Fruit fly (Drosophila melanogaster) whole organism, wandering third instar larva: ENCODE results near the gene Nepl12.

Source experiments
- CG32264 ChIP-seq: fragments of 200-800 bp; sonication (Bioruptor generic); optimal IDR thresholded peaks from 2 replicates; lab custom pipeline; 2016; ENCODE audit warnings: missing biosample characterization, missing genetic modification characterization
- CG9705 ChIP-seq: fragments of 200-800 bp; sonication (Bioruptor generic); optimal IDR thresholded peaks from 2 replicates; lab custom pipeline; 2018; ENCODE audit warnings: missing biosample characterization, mild to moderate bottlenecking, missing genetic modification characterization
- CrebA ChIP-seq: fragments of 200-800 bp; sonication (Bioruptor generic); optimal IDR thresholded peaks from 2 replicates; lab custom pipeline; 2016; ENCODE audit warnings: missing biosample characterization, mild to moderate bottlenecking, missing genetic modification characterization, borderline replicate concordance
- Dfd ChIP-seq: fragments of >200 bp; optimal IDR thresholded peaks from 2 replicates; lab custom pipeline; 2017; ENCODE audit warnings: missing biosample characterization, missing genetic modification characterization
- Dif ChIP-seq: fragments of 200-275, 200-300 bp; sonication (Bioruptor generic); optimal IDR thresholded peaks from 2 replicates; lab custom pipeline; 2018; ENCODE audit warnings: missing biosample characterization, missing genetic modification characterization; ENCODE audit not compliant: partially characterized antibody
- GATAd ChIP-seq: sonication (Bioruptor generic); optimal IDR thresholded peaks from 2 replicates; lab custom pipeline; 2016; ENCODE audit warnings: missing biosample characterization, missing genetic modification characterization
- HLH106 ChIP-seq: fragments of 200-800 bp; optimal IDR thresholded peaks from 3 replicates; lab custom pipeline; 2019; ENCODE audit warnings: missing biosample characterization, mild to moderate bottlenecking, missing genetic modification characterization, moderate library complexity
- Hnf4 ChIP-seq: fragments of 200-800 bp; sonication (Bioruptor generic); optimal IDR thresholded peaks from 2 replicates; lab custom pipeline; 2016; ENCODE audit warnings: missing biosample characterization, mild to moderate bottlenecking, missing genetic modification characterization
- Hr78 ChIP-seq: fragments of >200 bp; optimal IDR thresholded peaks from 2 replicates; lab custom pipeline; 2017; ENCODE audit warnings: missing biosample characterization, missing genetic modification characterization
- Hr83 ChIP-seq: fragments of 200-300 bp; sonication (Bioruptor generic); optimal IDR thresholded peaks from 2 replicates; lab custom pipeline; 2016; ENCODE audit warnings: missing biosample characterization, mild to moderate bottlenecking, missing genetic modification characterization, moderate library complexity; ENCODE audit not compliant: poor library complexity, severe bottlenecking
- Jra ChIP-seq: sonication (Bioruptor generic); optimal IDR thresholded peaks from 2 replicates; lab custom pipeline; 2016; ENCODE audit warnings: missing biosample characterization, missing genetic modification characterization
- Myc ChIP-seq: fragments of >200 bp; optimal IDR thresholded peaks from 2 replicates; lab custom pipeline; 2017
- N ChIP-seq: fragments of >200 bp; optimal IDR thresholded peaks from 2 replicates; lab custom pipeline; 2018; ENCODE audit warnings: missing biosample characterization, missing external identifiers, missing genetic modification characterization
- OdsH ChIP-seq: fragments of 200-800 bp; sonication (Bioruptor generic); optimal IDR thresholded peaks from 2 replicates; lab custom pipeline; 2016; ENCODE audit warnings: missing biosample characterization, mild to moderate bottlenecking, missing genetic modification characterization
- Rel ChIP-seq, 2 experiments: fragments of 200-800 bp; sonication (Bioruptor generic) in 1 of 2; optimal IDR thresholded peaks; 2 replicates in 1 of 2; 3 replicates in 1 of 2; lab custom pipeline; 2016 to 2019; ENCODE audit warnings: mild to moderate bottlenecking in 2 of 2, missing biosample characterization in 2 of 2, missing genetic modification characterization in 2 of 2, moderate library complexity in 1 of 2
- Sp1 ChIP-seq: fragments of 200-800 bp; sonication (Bioruptor generic); optimal IDR thresholded peaks from 3 replicates; lab custom pipeline; 2019; ENCODE audit warnings: missing biosample characterization, mild to moderate bottlenecking, missing genetic modification characterization, moderate library complexity
- brk ChIP-seq: fragments of 200-800 bp; sonication (Bioruptor generic); optimal IDR thresholded peaks from 2 replicates; lab custom pipeline; 2016; ENCODE audit warnings: missing biosample characterization, mild to moderate bottlenecking, missing genetic modification characterization
- dl ChIP-seq, 2 experiments: fragments of 175-275, 200-275 bp in 1 of 2; fragments of 200-275 bp in 1 of 2; sonication (Bioruptor generic); optimal IDR thresholded peaks; lab custom pipeline; 2018; ENCODE audit warnings: mild to moderate bottlenecking in 2 of 2, missing biosample characterization in 2 of 2, missing genetic modification characterization in 2 of 2, moderate library complexity in 2 of 2; ENCODE audit not compliant: partially characterized antibody in 2 of 2, insufficient read depth in 1 of 2
- dmrt93B ChIP-seq: fragments of 200-800 bp; sonication (Bioruptor generic); optimal IDR thresholded peaks from 2 replicates; lab custom pipeline; 2018; ENCODE audit warnings: missing biosample characterization, mild to moderate bottlenecking, missing genetic modification characterization
- dsf ChIP-seq: sonication (Bioruptor generic); optimal IDR thresholded peaks from 2 replicates; lab custom pipeline; 2016; ENCODE audit warnings: missing biosample characterization, missing genetic modification characterization, borderline replicate concordance
- foxo ChIP-seq, 2 experiments: fragments of 200-800 bp; sonication (Bioruptor generic); optimal IDR thresholded peaks; 2 replicates in 1 of 2; 3 replicates in 1 of 2; lab custom pipeline; 2016 to 2017; ENCODE audit warnings: missing biosample characterization in 2 of 2, missing genetic modification characterization in 2 of 2
- fru ChIP-seq: fragments of 200-800 bp; sonication (Bioruptor generic); optimal IDR thresholded peaks from 3 replicates; lab custom pipeline; 2016; ENCODE audit warnings: missing biosample characterization, mild to moderate bottlenecking, missing genetic modification characterization
- h ChIP-seq: fragments of 200-800 bp; sonication (Bioruptor generic); optimal IDR thresholded peaks from 3 replicates; lab custom pipeline; 2016; ENCODE audit warnings: missing biosample characterization, mild to moderate bottlenecking, missing genetic modification characterization
- jim ChIP-seq: fragments of 175-275, 200-325 bp; sonication (Bioruptor generic); optimal IDR thresholded peaks from 2 replicates; lab custom pipeline; 2016; ENCODE audit warnings: missing biosample characterization, mild to moderate bottlenecking, missing genetic modification characterization
- lola ChIP-seq: fragments of >200 bp; optimal IDR thresholded peaks from 2 replicates; lab custom pipeline; 2017; ENCODE audit warnings: missing biosample characterization, missing genetic modification characterization
- pan ChIP-seq: fragments of >200 bp; optimal IDR thresholded peaks from 2 replicates; lab custom pipeline; 2017
- psq ChIP-seq: fragments of 200-800 bp; sonication (Bioruptor generic); optimal IDR thresholded peaks from 3 replicates; lab custom pipeline; 2017; ENCODE audit warnings: missing biosample characterization, mild to moderate bottlenecking, missing genetic modification characterization, moderate library complexity
- rgr ChIP-seq: fragments of 200-800 bp; sonication (Bioruptor generic); optimal IDR thresholded peaks from 3 replicates; lab custom pipeline; 2016; ENCODE audit warnings: missing biosample characterization, mild to moderate bottlenecking, missing genetic modification characterization
- sv ChIP-seq: fragments of 200-800 bp; sonication (Bioruptor generic); optimal IDR thresholded peaks from 3 replicates; lab custom pipeline; 2016; ENCODE audit warnings: missing biosample characterization, missing genetic modification characterization
- tai ChIP-seq: sonication (Bioruptor generic); optimal IDR thresholded peaks from 2 replicates; lab custom pipeline; 2016; ENCODE audit warnings: missing biosample characterization, missing genetic modification characterization
- usp ChIP-seq: fragments of >200 bp; optimal IDR thresholded peaks from 2 replicates; lab custom pipeline; 2017; ENCODE audit warnings: missing biosample characterization, missing genetic modification characterization

Gene Nepl12

DNA sequence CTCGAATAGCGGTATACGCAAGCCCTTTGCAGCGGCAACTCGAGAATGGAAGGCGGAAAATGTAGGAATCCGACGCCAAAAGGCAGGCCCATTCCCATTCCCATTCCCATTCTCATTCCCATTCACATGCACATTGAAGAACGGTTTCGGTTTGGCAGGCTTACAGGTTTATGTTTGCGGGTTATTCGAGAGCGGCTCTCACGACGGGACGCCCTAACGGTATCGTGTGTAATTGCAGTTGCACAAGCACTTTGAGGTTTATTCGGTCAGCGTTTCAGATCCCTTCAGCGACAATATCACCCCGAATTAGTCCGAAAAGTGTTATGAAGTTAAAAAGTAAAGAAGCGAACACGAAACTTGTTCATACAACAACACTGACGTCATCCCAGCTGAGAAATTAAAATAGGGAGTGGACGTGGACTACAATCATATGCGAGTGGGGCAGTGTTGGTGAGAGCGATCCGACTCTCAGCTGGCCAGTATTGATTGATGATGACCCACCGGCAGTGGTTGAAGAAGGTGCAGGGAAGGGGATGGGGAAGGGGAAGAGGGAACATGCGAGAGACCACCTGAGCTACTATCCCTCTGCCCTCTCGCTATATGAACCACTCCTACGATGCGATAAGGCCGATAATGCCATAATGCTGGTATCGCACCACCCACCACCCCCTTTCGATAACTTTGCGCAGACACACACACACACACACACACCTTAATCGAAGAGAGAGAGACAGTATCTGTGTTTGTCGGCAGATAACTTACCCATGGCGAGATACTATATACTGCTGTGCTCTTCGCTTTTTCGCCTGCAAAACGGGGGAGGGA lies 29.1 kb downstream of the Nepl12 start:
- TF ChIP-seq Hr78 = peak; percentile 23
- TF ChIP-seq rgr (GFP tag; lab: Kevin White, UChicago) = peak; percentile 23
- TF ChIP-seq foxo (GFP tag; optimal IDR thresholded peaks at IDR 0.05; lab: Kevin White, UChicago) = peak in 1 of 2 experiments; percentile 47
- no peak for TF ChIP-seq tai (GFP tag; lab: Kevin White, UChicago)
- TF ChIP-seq Rel (GFP tag; optimal IDR thresholded peaks at IDR 0.05; lab: Kevin White, UChicago) = no peak
- TF ChIP-seq Rel (tag; optimal IDR thresholded peaks at IDR 0.05; lab: Kevin White, UChicago) = peak; percentile 77
- TF ChIP-seq fru (GFP tag; lab: Kevin White, UChicago) = no peak
- TF ChIP-seq h (GFP tag; lab: Kevin White, UChicago) = peak; percentile 62
- no peak for TF ChIP-seq GATAd (GFP tag; lab: Kevin White, UChicago)
- peak; percentile 77 for TF ChIP-seq Dfd (GFP tag; lab: Kevin White, UChicago)
- no peak for TF ChIP-seq brk (GFP tag; lab: Kevin White, UChicago)
- peak; percentile 70 for TF ChIP-seq Hr83 (GFP tag; lab: Kevin White, UChicago)
- peak in 1 of 2 experiments; percentile 75 for TF ChIP-seq dl (GFP tag; optimal IDR thresholded peaks at IDR 0.05; lab: Kevin White, UChicago; ENCODE audit: insufficient read depth in 1 of 2, partially characterized antibody in 2 of 2)
- peak; percentile 62 for TF ChIP-seq Jra (GFP tag; lab: Kevin White, UChicago)
- no peak for TF ChIP-seq Myc
- TF ChIP-seq CG32264 (GFP tag; lab: Kevin White, UChicago) = no peak
- TF ChIP-seq N (GFP tag; lab: Kevin White, UChicago) = peak; percentile 80
- TF ChIP-seq psq (GFP tag; lab: Kevin White, UChicago) = peak; percentile 6
- peak; percentile 70 for TF ChIP-seq Dif
- no peak for TF ChIP-seq HLH106 (tag; lab: Kevin White, UChicago)

DNA sequence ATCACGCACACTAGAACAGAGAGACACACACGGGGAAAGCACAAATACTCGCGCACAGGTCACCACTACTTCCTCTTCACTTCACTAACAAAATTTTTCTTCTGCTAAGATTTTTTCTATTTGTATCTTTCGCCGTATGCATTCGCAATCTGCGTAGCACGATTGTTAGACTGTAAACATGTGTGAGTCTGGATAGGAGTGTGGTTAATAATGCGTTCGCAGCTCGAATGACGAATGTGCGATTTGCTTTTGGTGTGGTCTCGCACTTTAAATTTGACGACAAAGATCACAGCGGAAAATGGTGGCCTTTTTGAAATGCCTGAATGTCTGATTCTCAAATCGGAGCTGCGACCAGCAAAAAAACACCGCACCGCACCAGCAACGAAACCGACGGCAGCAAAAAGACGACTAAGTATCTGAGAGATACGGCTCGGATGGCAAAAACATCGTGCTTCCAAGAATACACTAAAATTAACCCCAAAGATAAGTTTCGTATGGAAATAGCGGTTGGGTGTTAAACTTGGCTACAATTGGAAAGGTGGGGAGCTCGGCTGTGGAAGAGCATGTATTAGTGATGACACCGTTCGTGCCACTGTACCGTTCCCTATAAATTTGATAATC lies 29.8 kb downstream of the Nepl12 start, which contains the start of gene Unc-115a:
Gene Unc-115a (minus strand): TSS at position 410 of the 621 bp plus-strand sequence.
- no peak for TF ChIP-seq Rel (GFP tag; optimal IDR thresholded peaks at IDR 0.05; lab: Kevin White, UChicago)
- peak; percentile 61 for TF ChIP-seq Rel (tag; optimal IDR thresholded peaks at IDR 0.05; lab: Kevin White, UChicago)
- TF ChIP-seq dsf = no peak
- TF ChIP-seq Hr83 (GFP tag; lab: Kevin White, UChicago) = peak; percentile 77
- peak; percentile 57 for TF ChIP-seq rgr (GFP tag; lab: Kevin White, UChicago)
- TF ChIP-seq OdsH = peak; percentile 5
- no peak for TF ChIP-seq usp (GFP tag; lab: Kevin White, UChicago)
- TF ChIP-seq CrebA (GFP tag; lab: Kevin White, UChicago) = no peak
- TF ChIP-seq jim (GFP tag; lab: Kevin White, UChicago) = peak; percentile 95
- TF ChIP-seq Dif = peak; percentile 56
- TF ChIP-seq Dfd (GFP tag; lab: Kevin White, UChicago) = no peak
- peak; percentile 38 for TF ChIP-seq sv
- TF ChIP-seq Myc = peak; percentile 86
- TF ChIP-seq fru (GFP tag; lab: Kevin White, UChicago) = peak; percentile 71
- TF ChIP-seq h (GFP tag; lab: Kevin White, UChicago) = peak; percentile 57
- TF ChIP-seq Sp1 (GFP tag; lab: Kevin White, UChicago) = peak; percentile 57
- no peak for TF ChIP-seq N (GFP tag; lab: Kevin White, UChicago)

DNA sequence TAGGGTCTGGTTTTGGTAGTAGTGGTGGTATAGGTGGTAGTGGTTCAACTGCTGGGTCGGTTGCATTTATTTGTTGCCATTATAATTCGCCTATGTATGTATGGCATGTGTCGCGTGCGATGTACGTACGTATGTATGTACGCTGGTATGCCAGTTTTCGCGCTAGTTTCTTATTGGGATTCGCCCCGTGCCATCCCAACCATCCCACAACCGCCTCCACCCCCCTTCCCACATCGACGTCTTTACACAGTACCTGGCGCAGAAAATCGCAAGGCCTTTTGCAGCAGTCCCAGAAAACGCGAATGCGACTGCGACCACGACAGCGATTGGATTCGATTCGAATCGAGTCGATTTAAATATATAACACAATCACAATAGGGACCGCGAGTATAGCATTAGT lies 34.9 kb downstream of the Nepl12 start:
- no peak for TF ChIP-seq h (GFP tag; lab: Kevin White, UChicago)
- TF ChIP-seq psq (GFP tag; lab: Kevin White, UChicago) = no peak
- TF ChIP-seq Dif = no peak
- no peak for TF ChIP-seq rgr (GFP tag; lab: Kevin White, UChicago)
- TF ChIP-seq dsf = no peak
- no peak for TF ChIP-seq Hnf4 (GFP tag; lab: Kevin White, UChicago)
- no peak for TF ChIP-seq Dfd (GFP tag; lab: Kevin White, UChicago)
- TF ChIP-seq Sp1 (GFP tag; lab: Kevin White, UChicago) = no peak
- no peak for TF ChIP-seq dmrt93B (GFP tag; lab: Kevin White, UChicago)
- no peak for TF ChIP-seq Rel (GFP tag; optimal IDR thresholded peaks at IDR 0.05; lab: Kevin White, UChicago)
- TF ChIP-seq Rel (tag; optimal IDR thresholded peaks at IDR 0.05; lab: Kevin White, UChicago) = no peak
- no peak for TF ChIP-seq CG9705 (GFP tag; lab: Kevin White, UChicago)
- no peak for TF ChIP-seq lola (GFP tag; lab: Kevin White, UChicago)
- TF ChIP-seq Hr78 = no peak
- TF ChIP-seq pan (lab: Kevin White, UChicago) = no peak
- no peak for TF ChIP-seq Hr83 (GFP tag; lab: Kevin White, UChicago)
